Fruit fly (Drosophila melanogaster) whole organism, wandering third instar larva: Measurements from ENCODE around the gene CG42299.

ENCODE experiments used
- CG32264 ChIP-seq: fragments of 200-800 bp; sonication (Bioruptor generic); optimal IDR thresholded peaks from 2 replicates; lab custom pipeline; 2016; ENCODE audit warnings: missing biosample characterization, missing genetic modification characterization
- CG9705 ChIP-seq: fragments of 200-800 bp; sonication (Bioruptor generic); optimal IDR thresholded peaks from 2 replicates; lab custom pipeline; 2018; ENCODE audit warnings: missing biosample characterization, mild to moderate bottlenecking, missing genetic modification characterization
- CrebA ChIP-seq: fragments of 200-800 bp; sonication (Bioruptor generic); optimal IDR thresholded peaks from 2 replicates; lab custom pipeline; 2016; ENCODE audit warnings: missing biosample characterization, mild to moderate bottlenecking, missing genetic modification characterization, borderline replicate concordance
- Dfd ChIP-seq: fragments of >200 bp; optimal IDR thresholded peaks from 2 replicates; lab custom pipeline; 2017; ENCODE audit warnings: missing biosample characterization, missing genetic modification characterization
- HLH106 ChIP-seq: fragments of 200-800 bp; optimal IDR thresholded peaks from 3 replicates; lab custom pipeline; 2019; ENCODE audit warnings: missing biosample characterization, mild to moderate bottlenecking, missing genetic modification characterization, moderate library complexity
- Hnf4 ChIP-seq: fragments of 200-800 bp; sonication (Bioruptor generic); optimal IDR thresholded peaks from 2 replicates; lab custom pipeline; 2016; ENCODE audit warnings: missing biosample characterization, mild to moderate bottlenecking, missing genetic modification characterization
- Hr78 ChIP-seq: fragments of >200 bp; optimal IDR thresholded peaks from 2 replicates; lab custom pipeline; 2017; ENCODE audit warnings: missing biosample characterization, missing genetic modification characterization
- Hr83 ChIP-seq: fragments of 200-300 bp; sonication (Bioruptor generic); optimal IDR thresholded peaks from 2 replicates; lab custom pipeline; 2016; ENCODE audit warnings: missing biosample characterization, mild to moderate bottlenecking, missing genetic modification characterization, moderate library complexity; ENCODE audit not compliant: poor library complexity, severe bottlenecking
- Mio ChIP-seq: sonication (Bioruptor generic); optimal IDR thresholded peaks from 2 replicates; lab custom pipeline; 2016; ENCODE audit warnings: missing biosample characterization, missing genetic modification characterization
- Myc ChIP-seq: fragments of >200 bp; optimal IDR thresholded peaks from 2 replicates; lab custom pipeline; 2017
- OdsH ChIP-seq: fragments of 200-800 bp; sonication (Bioruptor generic); optimal IDR thresholded peaks from 2 replicates; lab custom pipeline; 2016; ENCODE audit warnings: missing biosample characterization, mild to moderate bottlenecking, missing genetic modification characterization
- Vsx2 ChIP-seq: fragments of 200-300, 225-300 bp; sonication (Bioruptor generic); optimal IDR thresholded peaks from 2 replicates; lab custom pipeline; 2018; ENCODE audit warnings: missing biosample characterization, missing genetic modification characterization; ENCODE audit not compliant: partially characterized antibody
- br ChIP-seq: fragments of 200-800 bp; sonication (Bioruptor generic); optimal IDR thresholded peaks from 2 replicates; lab custom pipeline; 2016; ENCODE audit warnings: missing biosample characterization, missing genetic modification characterization
- brk ChIP-seq: fragments of 200-800 bp; sonication (Bioruptor generic); optimal IDR thresholded peaks from 2 replicates; lab custom pipeline; 2016; ENCODE audit warnings: missing biosample characterization, mild to moderate bottlenecking, missing genetic modification characterization
- dl ChIP-seq, 2 experiments: fragments of 175-275, 200-275 bp in 1 of 2; fragments of 200-275 bp in 1 of 2; sonication (Bioruptor generic); optimal IDR thresholded peaks; lab custom pipeline; 2018; ENCODE audit warnings: mild to moderate bottlenecking in 2 of 2, missing biosample characterization in 2 of 2, missing genetic modification characterization in 2 of 2, moderate library complexity in 2 of 2; ENCODE audit not compliant: partially characterized antibody in 2 of 2, insufficient read depth in 1 of 2
- dmrt93B ChIP-seq: fragments of 200-800 bp; sonication (Bioruptor generic); optimal IDR thresholded peaks from 2 replicates; lab custom pipeline; 2018; ENCODE audit warnings: missing biosample characterization, mild to moderate bottlenecking, missing genetic modification characterization
- ey ChIP-seq: fragments of 200-800 bp; sonication (Bioruptor generic); optimal IDR thresholded peaks from 2 replicates; lab custom pipeline; 2016; ENCODE audit warnings: missing biosample characterization, missing genetic modification characterization
- foxo ChIP-seq, 2 experiments: fragments of 200-800 bp; sonication (Bioruptor generic); optimal IDR thresholded peaks; 2 replicates in 1 of 2; 3 replicates in 1 of 2; lab custom pipeline; 2016 to 2017; ENCODE audit warnings: missing biosample characterization in 2 of 2, missing genetic modification characterization in 2 of 2
- fru ChIP-seq: fragments of 200-800 bp; sonication (Bioruptor generic); optimal IDR thresholded peaks from 3 replicates; lab custom pipeline; 2016; ENCODE audit warnings: missing biosample characterization, mild to moderate bottlenecking, missing genetic modification characterization
- h ChIP-seq: fragments of 200-800 bp; sonication (Bioruptor generic); optimal IDR thresholded peaks from 3 replicates; lab custom pipeline; 2016; ENCODE audit warnings: missing biosample characterization, mild to moderate bottlenecking, missing genetic modification characterization
- lola ChIP-seq: fragments of >200 bp; optimal IDR thresholded peaks from 2 replicates; lab custom pipeline; 2017; ENCODE audit warnings: missing biosample characterization, missing genetic modification characterization
- pan ChIP-seq: fragments of >200 bp; optimal IDR thresholded peaks from 2 replicates; lab custom pipeline; 2017
- psq ChIP-seq: fragments of 200-800 bp; sonication (Bioruptor generic); optimal IDR thresholded peaks from 3 replicates; lab custom pipeline; 2017; ENCODE audit warnings: missing biosample characterization, mild to moderate bottlenecking, missing genetic modification characterization, moderate library complexity
- rgr ChIP-seq: fragments of 200-800 bp; sonication (Bioruptor generic); optimal IDR thresholded peaks from 3 replicates; lab custom pipeline; 2016; ENCODE audit warnings: missing biosample characterization, mild to moderate bottlenecking, missing genetic modification characterization
- sv ChIP-seq: fragments of 200-800 bp; sonication (Bioruptor generic); optimal IDR thresholded peaks from 3 replicates; lab custom pipeline; 2016; ENCODE audit warnings: missing biosample characterization, missing genetic modification characterization
- tai ChIP-seq: sonication (Bioruptor generic); optimal IDR thresholded peaks from 2 replicates; lab custom pipeline; 2016; ENCODE audit warnings: missing biosample characterization, missing genetic modification characterization
- woc ChIP-seq: sonication (Bioruptor generic); optimal IDR thresholded peaks from 2 replicates; lab custom pipeline; 2016; ENCODE audit warnings: missing biosample characterization, mild to moderate bottlenecking, missing genetic modification characterization

Gene CG42299

DNA sequence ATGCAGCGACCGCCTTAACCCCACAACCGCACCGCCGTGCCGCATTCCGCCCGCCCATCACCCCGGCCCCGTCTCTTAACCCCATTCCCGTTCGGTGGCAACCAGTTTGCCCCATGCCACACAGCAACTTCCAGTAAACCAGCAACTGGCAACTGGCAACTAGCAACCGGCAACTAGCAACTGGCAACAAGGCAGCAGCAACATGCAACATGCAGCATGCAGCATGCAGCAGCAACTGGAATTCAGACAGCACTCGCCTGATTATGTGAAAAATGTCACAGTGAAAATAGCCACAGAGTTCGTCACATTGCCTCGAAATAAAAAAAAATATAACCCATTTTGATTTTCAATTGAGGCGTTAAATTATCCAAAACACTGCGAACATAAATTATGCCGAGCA is 36.3 kb upstream of the CG42299 start:
- no peak for TF ChIP-seq sv (GFP tag; lab: Kevin White, UChicago)
- no peak for TF ChIP-seq Myc (lab: Kevin White, UChicago)

- no peak for TF ChIP-seq br (GFP tag; lab: Kevin White, UChicago)
- TF ChIP-seq rgr (GFP tag; lab: Kevin White, UChicago), result peak; percentile 17
- TF ChIP-seq OdsH (GFP tag; lab: Kevin White, UChicago), result no peak
- TF ChIP-seq fru (GFP tag; lab: Kevin White, UChicago), result peak; percentile 38
- TF ChIP-seq dl (GFP tag; optimal IDR thresholded peaks at IDR 0.05; lab: Kevin White, UChicago; ENCODE audit: insufficient read depth in 1 of 2, partially characterized antibody in 2 of 2), result no peak
- peak; percentile 28 for TF ChIP-seq woc (GFP tag; lab: Kevin White, UChicago)
- peak; percentile 35 for TF ChIP-seq h (GFP tag; lab: Kevin White, UChicago)
- TF ChIP-seq foxo (GFP tag; optimal IDR thresholded peaks at IDR 0.05; lab: Kevin White, UChicago), result peak in 1 of 2 experiments; percentile 25
- no peak for TF ChIP-seq Hr83 (GFP tag; lab: Kevin White, UChicago)
- no peak for TF ChIP-seq Hr78
- TF ChIP-seq HLH106 (tag; lab: Kevin White, UChicago), result peak; percentile 22
- peak; percentile 33 for TF ChIP-seq ey
- TF ChIP-seq Hnf4, result no peak
- no peak for TF ChIP-seq pan
- no peak for TF ChIP-seq lola (GFP tag; lab: Kevin White, UChicago)
Observed at dm6 chrX:15610957-15611356, 35.5 kb upstream of the CG42299 start.

DNA sequence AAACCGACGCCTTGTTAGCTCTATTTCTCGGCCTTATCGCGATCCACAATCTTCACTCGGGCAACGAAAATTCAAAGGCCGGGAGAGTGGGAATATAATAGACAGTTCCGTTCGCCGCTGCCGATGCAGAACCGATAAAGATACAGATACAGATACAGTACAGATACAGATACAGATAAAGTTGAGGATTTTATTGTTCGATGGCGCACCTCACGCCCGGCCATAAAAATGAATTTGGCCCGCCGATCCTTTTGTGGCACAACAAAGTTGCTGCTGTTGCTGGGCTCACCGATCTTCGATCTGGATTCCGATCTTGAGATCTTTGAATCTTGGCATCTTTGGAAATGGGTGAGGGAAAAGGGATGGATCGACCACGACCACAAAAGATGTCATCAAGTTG is 34.7 kb upstream of the CG42299 start:
- no peak for TF ChIP-seq Dfd (GFP tag; lab: Kevin White, UChicago)

dm6 chrX:15609351-15609750 is 33.9 kb upstream of the CG42299 start:
- TF ChIP-seq br (GFP tag; lab: Kevin White, UChicago), result no peak
- TF ChIP-seq Hnf4, result no peak
- no peak for TF ChIP-seq lola (GFP tag; lab: Kevin White, UChicago)
- TF ChIP-seq pan, result no peak
- TF ChIP-seq Vsx2 (GFP tag; lab: Kevin White, UChicago), result no peak
- TF ChIP-seq tai (GFP tag; lab: Kevin White, UChicago), result no peak

- TF ChIP-seq CG9705 (GFP tag; lab: Kevin White, UChicago) (no peak), lola (GFP tag; lab: Kevin White, UChicago) (no peak), brk (GFP tag; lab: Kevin White, UChicago) (no peak), pan (no peak), psq (GFP tag; lab: Kevin White, UChicago) (peak; percentile 71), tai (GFP tag; lab: Kevin White, UChicago) (no peak), Hr78 (no peak), dl (GFP tag; optimal IDR thresholded peaks at IDR 0.05; lab: Kevin White, UChicago; ENCODE audit: insufficient read depth in 1 of 2, partially characterized antibody in 2 of 2) (no peak), Vsx2 (GFP tag; lab: Kevin White, UChicago) (peak; percentile 29), woc (GFP tag; lab: Kevin White, UChicago) (peak; percentile 18), fru (GFP tag; lab: Kevin White, UChicago) (peak; percentile 26), HLH106 (tag; lab: Kevin White, UChicago) (no peak), Myc (lab: Kevin White, UChicago) (no peak), CG32264 (GFP tag; lab: Kevin White, UChicago) (no peak), OdsH (GFP tag; lab: Kevin White, UChicago) (no peak)
Observed at dm6 chrX:15608751-15609345, 33.4 kb upstream of the CG42299 start.

- no peak for TF ChIP-seq Dfd (GFP tag; lab: Kevin White, UChicago)
- TF ChIP-seq rgr (GFP tag; lab: Kevin White, UChicago), result peak; percentile 18
- no peak for TF ChIP-seq pan
- peak; percentile 17 for TF ChIP-seq h (GFP tag; lab: Kevin White, UChicago)
- no peak for TF ChIP-seq woc (GFP tag; lab: Kevin White, UChicago)
- TF ChIP-seq dmrt93B (GFP tag; lab: Kevin White, UChicago), result no peak
- TF ChIP-seq CrebA (GFP tag; lab: Kevin White, UChicago), result no peak
- TF ChIP-seq Mio, result no peak
- TF ChIP-seq tai (GFP tag; lab: Kevin White, UChicago), result no peak
Observed at dm6 chrX:15602438-15602837, 27.0 kb upstream of the CG42299 start.
